Worm (Caenorhabditis elegans) whole organism, L3 larva: ENCODE measurements around the gene R11D1.13.

Experiments
- nhr-11 ChIP-seq: fragments of 150-350 bp; optimal IDR thresholded peaks from 2 replicates; lab custom pipeline; 2014; ENCODE audit warnings: missing biosample characterization, missing genetic modification characterization
- nhr-237 ChIP-seq: fragments of 150-350 bp; optimal IDR thresholded peaks from 2 replicates; lab custom pipeline; 2014; ENCODE audit warnings: missing biosample characterization, missing genetic modification characterization
- snpc-4 ChIP-seq: fragments of 150-350 bp; optimal IDR thresholded peaks from 2 replicates; lab custom pipeline; 2014; ENCODE audit warnings: missing biosample characterization, missing genetic modification characterization
- zag-1 ChIP-seq: fragments of 150-350 bp; optimal IDR thresholded peaks from 2 replicates; lab custom pipeline; 2014; ENCODE audit warnings: missing biosample characterization, missing genetic modification characterization
- ztf-4 ChIP-seq: fragments of 150-350 bp; optimal IDR thresholded peaks from 2 replicates; lab custom pipeline; 2014; ENCODE audit warnings: missing biosample characterization, missing genetic modification characterization

DNA sequence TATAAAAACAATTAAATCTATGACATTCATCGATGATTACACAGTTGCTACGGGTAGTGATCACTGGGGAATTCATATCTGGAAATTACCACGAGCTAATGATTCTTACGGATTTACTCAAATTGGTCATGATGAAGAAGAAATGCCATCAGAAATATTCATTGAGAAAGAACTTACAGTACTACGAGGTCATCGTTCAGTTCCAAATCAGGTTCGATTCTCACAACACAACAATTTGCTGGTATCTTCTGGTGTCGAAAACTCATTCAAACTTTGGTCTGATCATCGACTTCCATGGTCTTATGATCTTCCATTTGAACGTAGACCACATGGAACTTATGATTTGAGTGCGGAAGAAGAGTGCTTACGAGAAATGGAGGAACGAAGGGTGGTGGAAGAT lies 20.4 kb upstream of the R11D1.13 start:
- TF ChIP-seq nhr-11 (tag; lab: Kevin White, UChicago), result no peak
- no peak for TF ChIP-seq ztf-4 (tag; lab: Kevin White, UChicago)
- TF ChIP-seq zag-1 (tag; lab: Kevin White, UChicago), result no peak
- no peak for TF ChIP-seq nhr-237 (tag; lab: Kevin White, UChicago)
- no peak for TF ChIP-seq snpc-4 (tag; lab: Kevin White, UChicago)
